Fruit fly (Drosophila melanogaster): ENCODE results near the gene CG9021.

CG9021 gene

dm6 chr2L:5944305-5945282 lies 40.1 kb upstream of the CG9021 start:
- TF ChIP-seq CG13204 (GFP tag; optimal IDR thresholded peaks at IDR 0.05), result no peak
- no peak for TF ChIP-seq Snoo (tag; optimal IDR thresholded peaks at IDR 0.05)
- TF ChIP-seq Ets98B (GFP tag; IDR thresholded peaks at IDR 0.05), result peak; percentile 15; the same call in 1 of the 2 replicates
- TF ChIP-seq EcR (GFP tag; optimal IDR thresholded peaks at IDR 0.05), result peak; percentile 89
- no peak for TF ChIP-seq rn (GFP tag; IDR thresholded peaks at IDR 0.05)
- TF ChIP-seq CG4496 (GFP tag; IDR thresholded peaks at IDR 0.05), result no peak
- TF ChIP-seq Pif1A (GFP tag; optimal IDR thresholded peaks at IDR 0.05), result no peak
- no peak for TF ChIP-seq CG15710 (tag; optimal IDR thresholded peaks at IDR 0.05)
- no peak for TF ChIP-seq CG9948 (tag; optimal IDR thresholded peaks at IDR 0.05)
- TF ChIP-seq CG8159 (tag; optimal IDR thresholded peaks at IDR 0.05), result no peak
- TF ChIP-seq CG17806 (tag; optimal IDR thresholded peaks at IDR 0.05), result no peak
- no peak for TF ChIP-seq Pif1B (GFP tag; optimal IDR thresholded peaks at IDR 0.05)
- no peak for TF ChIP-seq CG8301 (tag; optimal IDR thresholded peaks at IDR 0.05)
- TF ChIP-seq D1 (tag; optimal IDR thresholded peaks at IDR 0.05), result no peak
- no peak for TF ChIP-seq CG32121 (GFP tag; IDR thresholded peaks at IDR 0.05)
- TF ChIP-seq CG34367 (tag; optimal IDR thresholded peaks at IDR 0.05), result no peak
- TF ChIP-seq CG10348 (GFP tag; IDR thresholded peaks at IDR 0.05), result no peak
- peak; percentile 65; the same call in 1 of the 2 replicates for TF ChIP-seq CG12605 (GFP tag; IDR thresholded peaks at IDR 0.05)
- no peak for TF ChIP-seq fd96Ca (GFP tag; IDR thresholded peaks at IDR 0.05)

- peak; percentile 78; the same call in 1 of the 3 replicates for TF ChIP-seq CG4496 (GFP tag; IDR thresholded peaks at IDR 0.05)
- TF ChIP-seq CG14655 (GFP tag; optimal IDR thresholded peaks at IDR 0.05), result no peak
- TF ChIP-seq CG9948 (tag; optimal IDR thresholded peaks at IDR 0.05), result no peak
- TF ChIP-seq rn (GFP tag; IDR thresholded peaks at IDR 0.05), result 0 out of 2 replicates have a peak, but pooled peaks have one; percentile 4
- peak; percentile 70 for TF ChIP-seq Pif1B (GFP tag; optimal IDR thresholded peaks at IDR 0.05)
- TF ChIP-seq Pif1A (GFP tag; optimal IDR thresholded peaks at IDR 0.05), result peak; percentile 70
- TF ChIP-seq EcR (GFP tag; optimal IDR thresholded peaks at IDR 0.05), result peak; percentile 71
- no peak for TF ChIP-seq CG10348 (GFP tag; IDR thresholded peaks at IDR 0.05)
- TF ChIP-seq CG13204 (GFP tag; optimal IDR thresholded peaks at IDR 0.05), result peak; percentile 48
- TF ChIP-seq Snoo (tag; optimal IDR thresholded peaks at IDR 0.05), result peak; percentile 66
- TF ChIP-seq CG17806 (tag; optimal IDR thresholded peaks at IDR 0.05), result peak; percentile 35
- TF ChIP-seq D1 (tag; optimal IDR thresholded peaks at IDR 0.05), result no peak
- peak; percentile 39 for TF ChIP-seq CG8159 (tag; optimal IDR thresholded peaks at IDR 0.05)
- TF ChIP-seq fd96Ca (GFP tag; IDR thresholded peaks at IDR 0.05), result peak; percentile 71
- peak; percentile 63 for TF ChIP-seq Ets98B (GFP tag; IDR thresholded peaks at IDR 0.05)
- peak; percentile 44 for TF ChIP-seq CG12605 (GFP tag; IDR thresholded peaks at IDR 0.05)
- peak; percentile 35 for TF ChIP-seq CG8301 (tag; optimal IDR thresholded peaks at IDR 0.05)
- TF ChIP-seq CG15710 (tag; optimal IDR thresholded peaks at IDR 0.05), result peak; percentile 63
- peak; percentile 61 for TF ChIP-seq CG32121 (GFP tag; IDR thresholded peaks at IDR 0.05)
- peak; percentile 12 for TF ChIP-seq CG34367 (tag; optimal IDR thresholded peaks at IDR 0.05)
- peak; percentile 36 for TF ChIP-seq gl (tag; optimal IDR thresholded peaks at IDR 0.05)
These were observed 39.0 kb upstream of the CG9021 start, which contains the start of the genes Sfp26Ad and Gpdh1 for dm6 chr2L:5943229-5944078. Sfp26Ad (minus strand) TSS chr2L:5943304. Gpdh1 (plus strand) TSS chr2L:5943643.

dm6 chr2L:5927363-5927762 lies 22.9 kb upstream of the CG9021 start:
- TF ChIP-seq Pif1B (GFP tag; optimal IDR thresholded peaks at IDR 0.05) (no peak), CG10348 (GFP tag; IDR thresholded peaks at IDR 0.05) (no peak), CG13204 (GFP tag; optimal IDR thresholded peaks at IDR 0.05) (no peak), CG14655 (GFP tag; optimal IDR thresholded peaks at IDR 0.05) (no peak), Snoo (tag; optimal IDR thresholded peaks at IDR 0.05) (no peak), CG32121 (GFP tag; IDR thresholded peaks at IDR 0.05) (no peak), gl (tag; optimal IDR thresholded peaks at IDR 0.05) (no peak), fd96Ca (GFP tag; IDR thresholded peaks at IDR 0.05) (no peak), CG17806 (tag; optimal IDR thresholded peaks at IDR 0.05) (no peak), EcR (GFP tag; optimal IDR thresholded peaks at IDR 0.05) (no peak), CG15710 (tag; optimal IDR thresholded peaks at IDR 0.05) (no peak), CG34367 (tag; optimal IDR thresholded peaks at IDR 0.05) (no peak), CG12605 (GFP tag; IDR thresholded peaks at IDR 0.05) (no peak), Ets98B (GFP tag; IDR thresholded peaks at IDR 0.05) (no peak), CG9948 (tag; optimal IDR thresholded peaks at IDR 0.05) (no peak), rn (GFP tag; IDR thresholded peaks at IDR 0.05) (no peak), CG4496 (GFP tag; IDR thresholded peaks at IDR 0.05) (no peak), CG8301 (tag; optimal IDR thresholded peaks at IDR 0.05) (no peak)

- TF ChIP-seq CG14655 (GFP tag; optimal IDR thresholded peaks at IDR 0.05) (no peak), Pif1B (GFP tag; optimal IDR thresholded peaks at IDR 0.05) (no peak), CG8301 (tag; optimal IDR thresholded peaks at IDR 0.05) (no peak), D1 (tag; optimal IDR thresholded peaks at IDR 0.05) (no peak), rn (GFP tag; IDR thresholded peaks at IDR 0.05) (no peak), EcR (GFP tag; optimal IDR thresholded peaks at IDR 0.05) (no peak)
These were observed 21.1 kb upstream of the CG9021 start, which contains the start of gene dsf for dm6 chr2L:5925637-5926036. dsf (plus strand) TSS chr2L:5925937.
